ENCODE assay signal across 5 fruit fly cellular contexts in genomic region chr3L:15956448-15957010, dm6.
A peak's percentile ranks its signal among the peaks of the same experiment; 100 is the strongest.
TF ChIP-seq lines count a peak whose summit lies in the region.

Gene elgi, plus strand, starts transcription at chr3L:15956550.

- no peak for TF ChIP-seq CTCF in whole organism, embryonic (GFP tag; optimal IDR thresholded peaks at IDR 0.05; lab: Kevin White, UChicago)

TF ChIP-seq in whole organism, adult, 20 proteins besides CTCF, POLR2A, EP300 and RAD21 (continues in another document):
- TF ChIP-seq CG11617 (GFP tag; optimal IDR thresholded peaks at IDR 0.05; lab: Kevin White, UChicago) (peak; percentile 66), bab1 (GFP tag; optimal IDR thresholded peaks at IDR 0.05; lab: Kevin White, UChicago) (peak; percentile 48), pad (GFP tag; optimal IDR thresholded peaks at IDR 0.05; lab: Kevin White, UChicago) (peak; percentile 70), CG7101 (tag; optimal IDR thresholded peaks at IDR 0.05; lab: Kevin White, UChicago) (peak; percentile 77), ovo (GFP tag; optimal IDR thresholded peaks at IDR 0.05; lab: Kevin White, UChicago) (peak; percentile 73), CG7045 (GFP tag; optimal IDR thresholded peaks at IDR 0.05; lab: Kevin White, UChicago) (peak; percentile 73), CG14711 (tag; optimal IDR thresholded peaks at IDR 0.05; lab: Kevin White, UChicago) (peak; percentile 51), CG12768 (GFP tag; optimal IDR thresholded peaks at IDR 0.05; lab: Kevin White, UChicago) (peak; percentile 79), Hr96 (GFP tag; optimal IDR thresholded peaks at IDR 0.05; lab: Kevin White, UChicago) (peak; percentile 68), CG1620 (GFP tag; optimal IDR thresholded peaks at IDR 0.05; lab: Kevin White, UChicago) (peak; percentile 90), Crg-1 (GFP tag; optimal IDR thresholded peaks at IDR 0.05; lab: Kevin White, UChicago) (peak; percentile 95), tj (GFP tag; optimal IDR thresholded peaks at IDR 0.05; lab: Kevin White, UChicago) (peak; percentile 43), kay (GFP tag; lab: Kevin White, UChicago; ENCODE audit: borderline replicate concordance) (no peak), CG33017 (tag; optimal IDR thresholded peaks at IDR 0.05; lab: Kevin White, UChicago) (peak; percentile 64), Clk (GFP tag; optimal IDR thresholded peaks at IDR 0.05; lab: Kevin White, UChicago) (peak; percentile 41), toe (GFP tag; optimal IDR thresholded peaks at IDR 0.05; lab: Kevin White, UChicago) (peak; percentile 80), Mnt (GFP tag; optimal IDR thresholded peaks at IDR 0.05; lab: Kevin White, UChicago) (peak; percentile 80), cic (GFP tag; optimal IDR thresholded peaks at IDR 0.05; lab: Kevin White, UChicago) (peak; percentile 71)

TF ChIP-seq in whole organism, embryonic, 481 proteins besides CTCF, POLR2A, EP300 and RAD21 (continues in another document):
- TF ChIP-seq HLH3B (GFP tag; IDR thresholded peaks at IDR 0.05; lab: Robert Waterston, UW) (peak; percentile 45; the same call in 1 of the 2 replicates), Atf6 (GFP tag; IDR thresholded peaks at IDR 0.05; lab: Robert Waterston, UW) (peak; percentile 28; the same call in 1 of the 2 replicates), dati (GFP tag; IDR thresholded peaks at IDR 0.05; lab: Robert Waterston, UW) (no peak), trem (tag; optimal IDR thresholded peaks at IDR 0.05; lab: Kevin White, UChicago) (peak; percentile 18), YL-1 (GFP tag; optimal IDR thresholded peaks at IDR 0.05; lab: Kevin White, UChicago) (peak; percentile 86), CG13424 (tag; optimal IDR thresholded peaks at IDR 0.05; lab: Kevin White, UChicago) (peak; percentile 3), fd102C (GFP tag; optimal IDR thresholded peaks at IDR 0.05; lab: Kevin White, UChicago) (no peak), gt (GFP tag; IDR thresholded peaks at IDR 0.05; lab: Robert Waterston, UW) (no peak), CG7786 (GFP tag; optimal IDR thresholded peaks at IDR 0.05; lab: Kevin White, UChicago) (peak; percentile 76), zf30C (GFP tag; optimal IDR thresholded peaks at IDR 0.05; lab: Kevin White, UChicago) (no peak), chinmo (GFP tag; IDR thresholded peaks at IDR 0.05; lab: Robert Waterston, UW; ENCODE audit: partially characterized antibody) (0 out of 4 replicates have a peak, but pooled peaks have one; percentile 11), HLH54F (GFP tag; optimal IDR thresholded peaks at IDR 0.05; lab: Kevin White, UChicago) (peak; percentile 67), HmgD (GFP tag; optimal IDR thresholded peaks at IDR 0.05; lab: Kevin White, UChicago) (peak; percentile 63), Dbx (GFP tag; IDR thresholded peaks at IDR 0.05; lab: Robert Waterston, UW) (peak; percentile 75; the same call in 1 of the 3 replicates), nerfin-2 (GFP tag; IDR thresholded peaks at IDR 0.05; lab: Robert Waterston, UW; ENCODE audit: partially characterized antibody) (no peak), Awh (GFP tag; IDR thresholded peaks at IDR 0.05; lab: Robert Waterston, UW) (no peak), CG30403 (GFP tag; optimal IDR thresholded peaks at IDR 0.05; lab: Kevin White, UChicago) (peak; percentile 76)

TF ChIP-seq in whole organism, prepupa, 60 proteins besides CTCF, POLR2A, EP300 and RAD21 (continues in another document):
- peak; percentile 1 for TF ChIP-seq CG6854 (GFP tag; optimal IDR thresholded peaks at IDR 0.05; lab: Kevin White, UChicago)
- no peak for TF ChIP-seq Met (GFP tag; optimal IDR thresholded peaks at IDR 0.05; lab: Kevin White, UChicago)
- TF ChIP-seq cyc (GFP tag; optimal IDR thresholded peaks at IDR 0.05; lab: Kevin White, UChicago): peak; percentile 66
- peak; percentile 46 for TF ChIP-seq CG32006 (GFP tag; optimal IDR thresholded peaks at IDR 0.05; lab: Kevin White, UChicago)
- peak; percentile 3 for TF ChIP-seq Sox15 (GFP tag; optimal IDR thresholded peaks at IDR 0.05; lab: Kevin White, UChicago)
- TF ChIP-seq ss (GFP tag; optimal IDR thresholded peaks at IDR 0.05; lab: Kevin White, UChicago): peak in 1 of 2 experiments; percentile 56
- peak; percentile 69 for TF ChIP-seq Sox14 (GFP tag; optimal IDR thresholded peaks at IDR 0.05; lab: Kevin White, UChicago)
- TF ChIP-seq CG6792 (GFP tag; optimal IDR thresholded peaks at IDR 0.05; lab: Kevin White, UChicago): peak; percentile 39
- no peak for TF ChIP-seq CG10669 (GFP tag; optimal IDR thresholded peaks at IDR 0.05; lab: Kevin White, UChicago)
- TF ChIP-seq spab (GFP tag; optimal IDR thresholded peaks at IDR 0.05; lab: Kevin White, UChicago): peak; percentile 5
- no peak for TF ChIP-seq pdm3 (GFP tag; optimal IDR thresholded peaks at IDR 0.05; lab: Kevin White, UChicago)
- TF ChIP-seq CG11902 (GFP tag; optimal IDR thresholded peaks at IDR 0.05; lab: Kevin White, UChicago): no peak
- TF ChIP-seq dsx (GFP tag; optimal IDR thresholded peaks at IDR 0.05; lab: Kevin White, UChicago; ENCODE audit: poor library complexity, severe bottlenecking): no peak
- TF ChIP-seq CG31627 (GFP tag; optimal IDR thresholded peaks at IDR 0.05; lab: Kevin White, UChicago): peak; percentile 73
- TF ChIP-seq CG8119 (GFP tag; IDR thresholded peaks at IDR 0.05; lab: Robert Waterston, UW): no peak
- TF ChIP-seq achi (GFP tag; optimal IDR thresholded peaks at IDR 0.05; lab: Kevin White, UChicago): peak; percentile 42
- TF ChIP-seq CG1621 (tag; optimal IDR thresholded peaks at IDR 0.05; lab: Kevin White, UChicago): peak; percentile 16
- peak; percentile 69 for TF ChIP-seq Sox102F (GFP tag; optimal IDR thresholded peaks at IDR 0.05; lab: Kevin White, UChicago)
- TF ChIP-seq topi (GFP tag; optimal IDR thresholded peaks at IDR 0.05; lab: Kevin White, UChicago): peak; percentile 76

TF ChIP-seq in whole organism, pupa, 21 proteins besides CTCF, POLR2A, EP300 and RAD21:
- TF ChIP-seq Pif1B (GFP tag; optimal IDR thresholded peaks at IDR 0.05; lab: Kevin White, UChicago) (peak; percentile 64), Pif1A (GFP tag; optimal IDR thresholded peaks at IDR 0.05; lab: Kevin White, UChicago) (no peak), CG12605 (GFP tag; IDR thresholded peaks at IDR 0.05; lab: Robert Waterston, UW) (no peak), Ets98B (GFP tag; IDR thresholded peaks at IDR 0.05; lab: Robert Waterston, UW) (peak; percentile 13; the same call in 1 of the 2 replicates), CG8159 (tag; optimal IDR thresholded peaks at IDR 0.05; lab: Kevin White, UChicago) (no peak), CG14655 (GFP tag; optimal IDR thresholded peaks at IDR 0.05; lab: Kevin White, UChicago) (no peak), CG4496 (GFP tag; IDR thresholded peaks at IDR 0.05; lab: Robert Waterston, UW) (no peak), Snoo (tag; optimal IDR thresholded peaks at IDR 0.05; lab: Kevin White, UChicago) (peak; percentile 52), EcR (GFP tag; optimal IDR thresholded peaks at IDR 0.05; lab: Kevin White, UChicago) (peak; percentile 14), gl (tag; optimal IDR thresholded peaks at IDR 0.05; lab: Kevin White, UChicago) (peak; percentile 29), CG10348 (GFP tag; IDR thresholded peaks at IDR 0.05; lab: Robert Waterston, UW) (no peak), rn (GFP tag; IDR thresholded peaks at IDR 0.05; lab: Robert Waterston, UW) (no peak), CG9948 (tag; optimal IDR thresholded peaks at IDR 0.05; lab: Kevin White, UChicago) (no peak), CG17806 (tag; optimal IDR thresholded peaks at IDR 0.05; lab: Kevin White, UChicago) (peak; percentile 2), CG34367 (tag; optimal IDR thresholded peaks at IDR 0.05; lab: Kevin White, UChicago) (peak; percentile 35), CG13204 (GFP tag; optimal IDR thresholded peaks at IDR 0.05; lab: Kevin White, UChicago) (no peak), CG32121 (GFP tag; IDR thresholded peaks at IDR 0.05; lab: Robert Waterston, UW) (no peak), fd96Ca (GFP tag; IDR thresholded peaks at IDR 0.05; lab: Robert Waterston, UW) (no peak), CG15710 (tag; optimal IDR thresholded peaks at IDR 0.05; lab: Kevin White, UChicago) (peak; percentile 45), CG8301 (tag; optimal IDR thresholded peaks at IDR 0.05; lab: Kevin White, UChicago) (peak; percentile 22), D1 (tag; optimal IDR thresholded peaks at IDR 0.05; lab: Kevin White, UChicago) (no peak)

TF ChIP-seq in whole organism, wandering third instar larva, 38 proteins besides CTCF, POLR2A, EP300 and RAD21 (continues in another document):
- peak; percentile 46 for TF ChIP-seq OdsH (GFP tag; optimal IDR thresholded peaks at IDR 0.05; lab: Kevin White, UChicago)
- TF ChIP-seq foxo (GFP tag; optimal IDR thresholded peaks at IDR 0.05; lab: Kevin White, UChicago): peak in 1 of 2 experiments; percentile 82
- peak; percentile 52 for TF ChIP-seq sv (GFP tag; optimal IDR thresholded peaks at IDR 0.05; lab: Kevin White, UChicago)
- TF ChIP-seq Dif (GFP tag; optimal IDR thresholded peaks at IDR 0.05; lab: Kevin White, UChicago; ENCODE audit: partially characterized antibody): no peak
- TF ChIP-seq Hr83 (GFP tag; optimal IDR thresholded peaks at IDR 0.05; lab: Kevin White, UChicago; ENCODE audit: poor library complexity, severe bottlenecking): peak; percentile 80
- peak; percentile 47 for TF ChIP-seq CG32264 (GFP tag; optimal IDR thresholded peaks at IDR 0.05; lab: Kevin White, UChicago)
- TF ChIP-seq Hnf4 (GFP tag; optimal IDR thresholded peaks at IDR 0.05; lab: Kevin White, UChicago): no peak
- TF ChIP-seq Sp1 (GFP tag; optimal IDR thresholded peaks at IDR 0.05; lab: Kevin White, UChicago): peak; percentile 60
- no peak for TF ChIP-seq Hr78 (GFP tag; optimal IDR thresholded peaks at IDR 0.05; lab: Kevin White, UChicago)
- peak; percentile 51 for TF ChIP-seq psq (GFP tag; optimal IDR thresholded peaks at IDR 0.05; lab: Kevin White, UChicago)
- TF ChIP-seq Rel (GFP tag; optimal IDR thresholded peaks at IDR 0.05; lab: Kevin White, UChicago): no peak
- peak; percentile 54 for TF ChIP-seq Rel (tag; optimal IDR thresholded peaks at IDR 0.05; lab: Kevin White, UChicago)
- TF ChIP-seq pan (optimal IDR thresholded peaks at IDR 0.05; lab: Kevin White, UChicago): no peak
- TF ChIP-seq brk (GFP tag; optimal IDR thresholded peaks at IDR 0.05; lab: Kevin White, UChicago): no peak
- TF ChIP-seq Mio (GFP tag; optimal IDR thresholded peaks at IDR 0.05; lab: Kevin White, UChicago): peak; percentile 10
- no peak for TF ChIP-seq N (GFP tag; optimal IDR thresholded peaks at IDR 0.05; lab: Kevin White, UChicago)
- TF ChIP-seq h (GFP tag; optimal IDR thresholded peaks at IDR 0.05; lab: Kevin White, UChicago): peak; percentile 82
- peak; percentile 49 for TF ChIP-seq CG9705 (GFP tag; optimal IDR thresholded peaks at IDR 0.05; lab: Kevin White, UChicago)
- peak; percentile 77 for TF ChIP-seq fru (GFP tag; optimal IDR thresholded peaks at IDR 0.05; lab: Kevin White, UChicago)
- TF ChIP-seq dmrt93B (GFP tag; optimal IDR thresholded peaks at IDR 0.05; lab: Kevin White, UChicago): no peak
- TF ChIP-seq Vsx2 (GFP tag; optimal IDR thresholded peaks at IDR 0.05; lab: Kevin White, UChicago; ENCODE audit: partially characterized antibody): no peak
- TF ChIP-seq tai (GFP tag; optimal IDR thresholded peaks at IDR 0.05; lab: Kevin White, UChicago): no peak
- no peak for TF ChIP-seq dl (GFP tag; optimal IDR thresholded peaks at IDR 0.05; lab: Kevin White, UChicago; ENCODE audit: insufficient read depth in 1 of 2, partially characterized antibody in 2 of 2)
- peak; percentile 58 for TF ChIP-seq HLH106 (tag; optimal IDR thresholded peaks at IDR 0.05; lab: Kevin White, UChicago)
